Worm (Caenorhabditis elegans): ENCODE data around the gene srt-14.
"Not testable (repeated sequence)": the region's sequence is repeated elsewhere in the genome, so short reads cannot be mapped to it uniquely, and the experiment has no call there.

Gene srt-14

DNA sequence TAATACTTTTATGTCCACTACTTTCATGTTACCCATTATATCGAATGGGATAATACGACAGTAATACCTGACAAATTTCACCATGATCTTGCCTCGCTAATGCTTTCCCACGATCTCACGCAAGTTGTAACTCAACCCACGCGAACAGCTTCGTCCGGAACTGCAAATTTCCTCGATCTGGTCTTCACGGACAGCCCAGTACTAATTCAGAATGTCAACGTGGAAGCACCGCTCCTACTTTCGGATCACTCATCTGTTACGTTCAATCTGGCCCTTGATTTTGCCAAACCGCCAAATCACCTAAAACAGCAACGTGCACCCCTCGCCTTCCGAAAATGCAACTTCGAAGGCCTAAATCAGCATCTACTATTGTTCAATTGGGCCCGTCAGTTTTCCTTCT is 17.0 kb upstream of the srt-14 start:
- TF ChIP-seq daf-12 (tag; optimal IDR thresholded peaks at IDR 0.05) (no peak), fkh-2 (tag; optimal IDR thresholded peaks at IDR 0.05) (no peak), mdl-1 (tag; optimal IDR thresholded peaks at IDR 0.05) (no peak), tbx-2 (tag; optimal IDR thresholded peaks at IDR 0.05) (no peak)

- not testable (repeated sequence) for TF ChIP-seq lin-15B (tag; optimal IDR thresholded peaks at IDR 0.05); elt-3 (tag; optimal IDR thresholded peaks at IDR 0.05); nfya-1 (tag; optimal IDR thresholded peaks at IDR 0.05; ENCODE audit: insufficient read depth)
Measured at ce11 chrV:4271258-4271657, 14.9 kb upstream of the srt-14 start, which contains the start of gene srt-38. Gene srt-38, minus strand, starts transcription at chrV:4271358.

DNA sequence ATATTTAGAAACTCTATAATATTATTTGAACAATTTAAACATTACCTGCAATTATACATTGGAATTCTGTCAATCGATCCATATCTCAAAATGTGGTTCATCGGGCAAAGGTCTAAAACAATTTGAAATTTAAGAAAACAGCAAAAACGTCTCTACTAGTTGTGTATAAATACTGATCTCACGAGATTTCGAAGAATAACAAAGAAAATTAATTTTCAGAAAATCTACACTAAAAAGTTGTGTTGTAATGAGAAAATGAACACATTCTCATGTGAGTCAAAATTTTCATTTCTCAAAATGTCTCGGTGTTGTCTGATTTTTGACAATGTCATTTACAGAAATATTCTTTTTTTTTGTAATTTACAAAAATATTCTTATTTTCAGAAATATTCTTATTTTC is 11.8 kb upstream of the srt-14 start, which contains the start of gene srt-36:
srt-36 (minus strand) TSS at position 101 of the 400 bp plus-strand sequence.
- TF ChIP-seq unc-62 (GFP tag; optimal IDR thresholded peaks at IDR 0.05); nhr-28 (tag; optimal IDR thresholded peaks at IDR 0.05); ceh-82 (tag; optimal IDR thresholded peaks at IDR 0.05): not testable (repeated sequence)

ce11 chrV:4264516-4264915 is 8.1 kb upstream of the srt-14 start, which contains the start of gene srt-35:
Gene srt-35, minus strand, starts transcription at chrV:4264616.
- TF ChIP-seq mml-1 (tag; optimal IDR thresholded peaks at IDR 0.05) (no peak), elt-1 (tag; optimal IDR thresholded peaks at IDR 0.05) (no peak)

ce11 chrV:4261385-4261784 is 5.0 kb upstream of the srt-14 start:
- TF ChIP-seq unc-62 (GFP tag; optimal IDR thresholded peaks at IDR 0.05) (no peak), nhr-25 (tag; optimal IDR thresholded peaks at IDR 0.05) (no peak), lin-39 (tag; optimal IDR thresholded peaks at IDR 0.05) (no peak), ceh-9 (tag; optimal IDR thresholded peaks at IDR 0.05) (no peak), fkh-2 (tag; optimal IDR thresholded peaks at IDR 0.05) (no peak), nhr-76 (tag; optimal IDR thresholded peaks at IDR 0.05) (no peak), ztf-4 (tag; optimal IDR thresholded peaks at IDR 0.05) (no peak), nhr-23 (tag; optimal IDR thresholded peaks at IDR 0.05) (no peak), jun-1 (tag; optimal IDR thresholded peaks at IDR 0.05) (no peak), daf-12 (tag; optimal IDR thresholded peaks at IDR 0.05) (no peak), tbx-2 (tag; optimal IDR thresholded peaks at IDR 0.05) (no peak), nhr-11 (tag; optimal IDR thresholded peaks at IDR 0.05) (no peak), ceh-16 (tag; optimal IDR thresholded peaks at IDR 0.05) (no peak), ztf-11 (tag; optimal IDR thresholded peaks at IDR 0.05) (no peak), fkh-10 (GFP tag; optimal IDR thresholded peaks at IDR 0.05) (no peak), nfya-1 (tag; optimal IDR thresholded peaks at IDR 0.05; ENCODE audit: insufficient read depth) (no peak)

DNA sequence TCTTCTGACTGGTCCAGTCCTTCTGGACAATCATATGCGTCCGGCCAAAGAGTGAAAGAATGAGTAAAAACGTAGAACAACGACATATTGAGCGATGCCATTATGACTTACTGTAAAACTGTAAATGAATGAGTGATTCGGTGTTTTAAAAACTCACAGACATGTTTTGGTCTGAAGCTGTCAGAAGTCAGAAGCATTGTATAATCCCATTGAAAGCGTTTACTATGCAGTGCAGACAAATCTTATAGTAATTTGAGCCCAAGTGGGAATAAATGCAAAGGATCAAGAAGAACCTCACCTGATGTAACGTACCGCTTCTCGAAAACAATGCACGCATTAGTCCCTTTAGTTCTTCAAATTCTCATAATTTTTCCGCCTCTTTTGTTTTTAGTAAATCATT is 3.7 kb upstream of the srt-14 start, which contains the start of gene srt-3:
srt-3 (minus strand) TSS at position 101 of the 400 bp plus-strand sequence.
- TF ChIP-seq ceh-16 (tag; optimal IDR thresholded peaks at IDR 0.05) (no peak), nhr-237 (tag; optimal IDR thresholded peaks at IDR 0.05) (no peak), nhr-77 (tag; optimal IDR thresholded peaks at IDR 0.05) (no peak), hmg-11 (tag; optimal IDR thresholded peaks at IDR 0.05) (no peak), fkh-2 (tag; optimal IDR thresholded peaks at IDR 0.05) (no peak), elt-1 (tag; optimal IDR thresholded peaks at IDR 0.05) (no peak), nhr-23 (tag; optimal IDR thresholded peaks at IDR 0.05) (no peak), ceh-82 (tag; optimal IDR thresholded peaks at IDR 0.05) (no peak), skn-1 (tag; optimal IDR thresholded peaks at IDR 0.05) (no peak), unc-62 (GFP tag; optimal IDR thresholded peaks at IDR 0.05) (no peak), zag-1 (tag; optimal IDR thresholded peaks at IDR 0.05) (no peak), mml-1 (tag; optimal IDR thresholded peaks at IDR 0.05) (no peak), nhr-67 (tag; optimal IDR thresholded peaks at IDR 0.05) (no peak), ceh-9 (tag; optimal IDR thresholded peaks at IDR 0.05) (no peak), fkh-10 (GFP tag; optimal IDR thresholded peaks at IDR 0.05) (no peak), ceh-28 (tag; optimal IDR thresholded peaks at IDR 0.05) (no peak), eor-1 (tag; optimal IDR thresholded peaks at IDR 0.05) (no peak), nhr-11 (tag; optimal IDR thresholded peaks at IDR 0.05) (no peak), nhr-12 (tag; optimal IDR thresholded peaks at IDR 0.05) (no peak)
